Fruit fly (Drosophila melanogaster) whole organism, wandering third instar larva: ENCODE data around the gene exd.

Source experiments
- Dfd ChIP-seq: fragments of >200 bp; optimal IDR thresholded peaks from 2 replicates; lab custom pipeline; 2017; ENCODE audit warnings: missing biosample characterization, missing genetic modification characterization
- Mio ChIP-seq: sonication (Bioruptor generic); optimal IDR thresholded peaks from 2 replicates; lab custom pipeline; 2016; ENCODE audit warnings: missing biosample characterization, missing genetic modification characterization
- ey ChIP-seq: fragments of 200-800 bp; sonication (Bioruptor generic); optimal IDR thresholded peaks from 2 replicates; lab custom pipeline; 2016; ENCODE audit warnings: missing biosample characterization, missing genetic modification characterization
- lola ChIP-seq: fragments of >200 bp; optimal IDR thresholded peaks from 2 replicates; lab custom pipeline; 2017; ENCODE audit warnings: missing biosample characterization, missing genetic modification characterization
- psq ChIP-seq: fragments of 200-800 bp; sonication (Bioruptor generic); optimal IDR thresholded peaks from 3 replicates; lab custom pipeline; 2017; ENCODE audit warnings: missing biosample characterization, mild to moderate bottlenecking, missing genetic modification characterization, moderate library complexity
- usp ChIP-seq: fragments of >200 bp; optimal IDR thresholded peaks from 2 replicates; lab custom pipeline; 2017; ENCODE audit warnings: missing biosample characterization, missing genetic modification characterization

dm6 chrX:15991618-15992526 is at the start of gene exd, which contains the start of the genes CG46312 and eIF5:
- TF ChIP-seq psq (GFP tag; lab: Kevin White, UChicago) (no peak), lola (GFP tag; lab: Kevin White, UChicago) (no peak), Mio (GFP tag; lab: Kevin White, UChicago) (no peak), usp (GFP tag; lab: Kevin White, UChicago) (no peak), ey (GFP tag; lab: Kevin White, UChicago) (no peak), Dfd (GFP tag; lab: Kevin White, UChicago) (no peak)
